Worm (Caenorhabditis elegans) whole organism, L3 larva: Measurements from ENCODE around the gene try-3.

ENCODE experiments used
- ama-1 ChIP-seq: fragments of 150-350 bp; optimal IDR thresholded peaks from 2 replicates; lab custom pipeline; 2018
- ceh-82 ChIP-seq: fragments of 150-350 bp; optimal IDR thresholded peaks from 2 replicates; lab custom pipeline; 2014; ENCODE audit warnings: missing biosample characterization, missing genetic modification characterization
- fkh-10 ChIP-seq: sonication (generic microtip); optimal IDR thresholded peaks from 2 replicates; lab custom pipeline; 2017; ENCODE audit warnings: missing biosample characterization, missing genetic modification reagents, missing genetic modification characterization
- nhr-11 ChIP-seq: fragments of 150-350 bp; optimal IDR thresholded peaks from 2 replicates; lab custom pipeline; 2014; ENCODE audit warnings: missing biosample characterization, missing genetic modification characterization
- nhr-25 ChIP-seq: sonication (generic microtip); optimal IDR thresholded peaks from 2 replicates; lab custom pipeline; 2017; ENCODE audit warnings: missing biosample characterization, missing genetic modification characterization
- nhr-43 ChIP-seq: sonication (generic microtip); optimal IDR thresholded peaks from 2 replicates; lab custom pipeline; 2016; ENCODE audit warnings: mild to moderate bottlenecking, missing genetic modification characterization, missing compliant biosample characterization; ENCODE audit not compliant: poor library complexity, severe bottlenecking
- pha-4 ChIP-seq: fragments of 150-350 bp; optimal IDR thresholded peaks from 2 replicates; lab custom pipeline; 2014; ENCODE audit warnings: missing biosample characterization, missing genetic modification reagents, missing genetic modification characterization
- snpc-4 ChIP-seq: fragments of 150-350 bp; optimal IDR thresholded peaks from 2 replicates; lab custom pipeline; 2014; ENCODE audit warnings: missing biosample characterization, missing genetic modification characterization
- tbx-2 ChIP-seq: sonication (generic microtip); optimal IDR thresholded peaks from 2 replicates; lab custom pipeline; 2016; ENCODE audit warnings: mild to moderate bottlenecking, missing genetic modification characterization, missing compliant biosample characterization
- unc-39 ChIP-seq: sonication (generic microtip); optimal IDR thresholded peaks from 4 replicates; lab custom pipeline; 2017; ENCODE audit warnings: missing biosample characterization, missing genetic modification characterization
- unc-62 ChIP-seq: fragments of 150-350 bp; sonication (generic microtip); optimal IDR thresholded peaks from 4 replicates; lab custom pipeline; 2014; ENCODE audit warnings: missing biosample characterization, missing genetic modification reagents, missing genetic modification characterization

- TF ChIP-seq unc-62 (GFP tag; lab: Kevin White, UChicago) (no peak), ama-1 (no peak), nhr-43 (tag; lab: Kevin White, UChicago) (no peak), ceh-82 (tag; lab: Kevin White, UChicago) (no peak), nhr-11 (tag; lab: Kevin White, UChicago) (no peak), pha-4 (tag; lab: Kevin White, UChicago) (no peak), fkh-10 (GFP tag; lab: Kevin White, UChicago) (no peak), snpc-4 (no peak), tbx-2 (tag; lab: Kevin White, UChicago) (no peak), unc-39 (tag; lab: Kevin White, UChicago) (no peak), nhr-25 (tag; lab: Kevin White, UChicago) (no peak)
Measured at ce11 chrIV:6590029-6590428, 33.1 kb downstream of the try-3 start, which contains the start of the genes lec-11 and irld-7.
